Worm (Caenorhabditis elegans): ENCODE measurements around the gene pmp-3.

Gene pmp-3

ce11 chrV:14663006-14663405 is 16.5 kb downstream of the pmp-3 start, which contains the start of gene C47E8.9:
TSS of gene C47E8.9 (plus strand) at chrV:14663306.
- TF ChIP-seq pha-2 (tag; optimal IDR thresholded peaks at IDR 0.05) (no peak), syd-9 (tag; optimal IDR thresholded peaks at IDR 0.05) (no peak), unc-42 (tag; optimal IDR thresholded peaks at IDR 0.05) (no peak), unc-55 (GFP tag; optimal IDR thresholded peaks at IDR 0.05) (no peak), mec-3 (tag; optimal IDR thresholded peaks at IDR 0.05; ENCODE audit: borderline replicate concordance) (no peak), ceh-34 (tag; optimal IDR thresholded peaks at IDR 0.05) (no peak), ceh-2 (tag; optimal IDR thresholded peaks at IDR 0.05) (no peak), nfya-1 (tag; optimal IDR thresholded peaks at IDR 0.05) (no peak), ztf-16 (tag; optimal IDR thresholded peaks at IDR 0.05) (no peak), C08G9.2 (tag; optimal IDR thresholded peaks at IDR 0.05) (no peak), ahr-1 (tag; optimal IDR thresholded peaks at IDR 0.05) (no peak)

ce11 chrV:14665728-14666127 is 19.2 kb downstream of the pmp-3 start, which contains the start of gene C47E8.1:
TSS of gene C47E8.1 (plus strand) at chrV:14666028.
- TF ChIP-seq hlh-6 (tag; optimal IDR thresholded peaks at IDR 0.05) (no peak), zip-5 (tag; optimal IDR thresholded peaks at IDR 0.05) (no peak), mec-3 (tag; optimal IDR thresholded peaks at IDR 0.05; ENCODE audit: borderline replicate concordance) (no peak), madf-2 (tag; optimal IDR thresholded peaks at IDR 0.05) (no peak), che-1 (tag; optimal IDR thresholded peaks at IDR 0.05) (no peak), syd-9 (tag; optimal IDR thresholded peaks at IDR 0.05) (no peak), ceh-31 (tag; optimal IDR thresholded peaks at IDR 0.05) (no peak), ceh-30 (tag; optimal IDR thresholded peaks at IDR 0.05) (no peak), dve-1 (tag; optimal IDR thresholded peaks at IDR 0.05) (no peak), unc-42 (tag; optimal IDR thresholded peaks at IDR 0.05) (no peak), hlh-15 (tag; optimal IDR thresholded peaks at IDR 0.05) (no peak), npax-4 (tag; optimal IDR thresholded peaks at IDR 0.05) (no peak), fkh-10 (GFP tag; optimal IDR thresholded peaks at IDR 0.05) (no peak)

- no peak for TF ChIP-seq tbx-7 (tag; optimal IDR thresholded peaks at IDR 0.05)
- peak; percentile 81 for TF ChIP-seq nfya-1 (tag; optimal IDR thresholded peaks at IDR 0.05)
Measured at ce11 chrV:14678298-14678697, 31.8 kb downstream of the pmp-3 start.

ce11 chrV:14680014-14680413 is 33.5 kb downstream of the pmp-3 start, which contains the start of gene C47E8.3:
TSS of gene C47E8.3 (plus strand) at chrV:14680314.
- no peak for TF ChIP-seq pax-1 (tag; optimal IDR thresholded peaks at IDR 0.05)
- no peak for TF ChIP-seq F13H6.1 (tag; optimal IDR thresholded peaks at IDR 0.05)
- TF ChIP-seq nhr-11 (tag; optimal IDR thresholded peaks at IDR 0.05): no peak
- TF ChIP-seq ztf-16 (tag; optimal IDR thresholded peaks at IDR 0.05): no peak
- TF ChIP-seq syd-9 (tag; optimal IDR thresholded peaks at IDR 0.05): no peak
- no peak for TF ChIP-seq nhr-232 (tag; optimal IDR thresholded peaks at IDR 0.05)
- TF ChIP-seq ceh-14 (tag; optimal IDR thresholded peaks at IDR 0.05): no peak
- TF ChIP-seq lim-6 (tag; optimal IDR thresholded peaks at IDR 0.05): no peak
- TF ChIP-seq hlh-8 (tag; optimal IDR thresholded peaks at IDR 0.05): no peak
- TF ChIP-seq zip-5 (tag; optimal IDR thresholded peaks at IDR 0.05): no peak
- TF ChIP-seq ama-1 (optimal IDR thresholded peaks at IDR 0.05): no peak
- no peak for TF ChIP-seq pat-9 (tag; optimal IDR thresholded peaks at IDR 0.05)
- no peak for TF ChIP-seq unc-42 (tag; optimal IDR thresholded peaks at IDR 0.05)
- no peak for TF ChIP-seq ceh-22 (tag; optimal IDR thresholded peaks at IDR 0.05)
- TF ChIP-seq dmd-4 (tag; optimal IDR thresholded peaks at IDR 0.05; ENCODE audit: borderline replicate concordance): no peak
- TF ChIP-seq pqm-1 (tag; optimal IDR thresholded peaks at IDR 0.05): no peak
- TF ChIP-seq ceh-19 (GFP tag; optimal IDR thresholded peaks at IDR 0.05): no peak
- TF ChIP-seq fkh-6 (tag; optimal IDR thresholded peaks at IDR 0.05): no peak

ce11 chrV:14682870-14683269 is 36.3 kb downstream of the pmp-3 start:
- TF ChIP-seq F13H6.1 (tag; optimal IDR thresholded peaks at IDR 0.05) (no peak), ahr-1 (tag; optimal IDR thresholded peaks at IDR 0.05) (no peak), ceh-6 (GFP tag; optimal IDR thresholded peaks at IDR 0.05) (no peak), hlh-15 (tag; optimal IDR thresholded peaks at IDR 0.05) (no peak), madf-2 (tag; optimal IDR thresholded peaks at IDR 0.05) (no peak), eyg-1 (tag; optimal IDR thresholded peaks at IDR 0.05) (no peak), lin-11 (tag; optimal IDR thresholded peaks at IDR 0.05) (no peak)

All from whole organism, late embryonic.